Worm (Caenorhabditis elegans) whole organism, L2 larva: ENCODE data around the gene T12D8.5.

Experiments used
- C34F6.9 ChIP-seq: fragments of 150-350 bp; optimal IDR thresholded peaks from 2 replicates; lab custom pipeline; 2014; ENCODE audit warnings: missing biosample characterization, missing genetic modification characterization
- F13H6.1 ChIP-seq: sonication (generic microtip); optimal IDR thresholded peaks from 2 replicates; lab custom pipeline; 2016; ENCODE audit warnings: missing genetic modification characterization, missing compliant biosample characterization
- Y55F3AM.14 ChIP-seq: fragments of 200-800 bp; sonication (Bioruptor generic); optimal IDR thresholded peaks from 2 replicates; lab custom pipeline; 2018; ENCODE audit warnings: mild to moderate bottlenecking, missing genetic modification characterization, missing compliant biosample characterization
- alr-1 ChIP-seq: fragments of 150-350 bp; optimal IDR thresholded peaks from 2 replicates; lab custom pipeline; 2014; ENCODE audit warnings: missing biosample characterization, missing genetic modification characterization
- aly-2 ChIP-seq: fragments of 150-350 bp; optimal IDR thresholded peaks from 2 replicates; lab custom pipeline; 2014; ENCODE audit warnings: missing biosample characterization, missing genetic modification characterization
- ama-1 ChIP-seq: fragments of 150-350 bp; optimal IDR thresholded peaks from 2 replicates; lab custom pipeline; 2018; ENCODE audit warnings: inconsistent platforms
- ceh-16 ChIP-seq: fragments of 150-350 bp; optimal IDR thresholded peaks from 2 replicates; lab custom pipeline; 2014; ENCODE audit warnings: missing biosample characterization, missing genetic modification characterization
- ceh-82 ChIP-seq: fragments of 150-350 bp; optimal IDR thresholded peaks from 2 replicates; lab custom pipeline; 2014; ENCODE audit warnings: missing biosample characterization, missing genetic modification characterization
- crh-2 ChIP-seq: sonication (generic microtip); optimal IDR thresholded peaks from 2 replicates; lab custom pipeline; 2017; ENCODE audit warnings: missing biosample characterization, missing genetic modification characterization
- dmd-4 ChIP-seq: sonication (generic microtip); optimal IDR thresholded peaks from 2 replicates; lab custom pipeline; 2017; ENCODE audit warnings: missing biosample characterization, missing genetic modification characterization
- egl-27 ChIP-seq: sonication (generic microtip); optimal IDR thresholded peaks from 3 replicates; lab custom pipeline; 2017; ENCODE audit warnings: missing biosample characterization, missing genetic modification reagents, missing genetic modification characterization
- elt-1 ChIP-seq: fragments of 150-350 bp; optimal IDR thresholded peaks from 2 replicates; lab custom pipeline; 2014; ENCODE audit warnings: missing biosample characterization, missing genetic modification characterization
- fos-1 ChIP-seq: fragments of 150-350 bp; optimal IDR thresholded peaks from 2 replicates; lab custom pipeline; 2014; ENCODE audit warnings: missing biosample characterization, missing genetic modification characterization
- gmeb-1 ChIP-seq: fragments of 150-350 bp; optimal IDR thresholded peaks from 2 replicates; lab custom pipeline; 2014; ENCODE audit warnings: missing biosample characterization, missing genetic modification characterization
- lin-11 ChIP-seq: fragments of 150-350 bp; sonication (generic microtip); optimal IDR thresholded peaks from 2 replicates; lab custom pipeline; 2014; ENCODE audit warnings: missing biosample characterization, missing genetic modification characterization, inconsistent platforms, mixed read lengths
- lin-39 ChIP-seq: fragments of 150-350 bp; optimal IDR thresholded peaks from 2 replicates; lab custom pipeline; 2014; ENCODE audit warnings: missing biosample characterization, missing genetic modification reagents, missing genetic modification characterization
- mab-5 ChIP-seq: fragments of 150-350 bp; optimal IDR thresholded peaks from 2 replicates; lab custom pipeline; 2014; ENCODE audit warnings: missing biosample characterization, missing genetic modification characterization
- mbf-1 ChIP-seq: sonication (generic microtip); optimal IDR thresholded peaks from 2 replicates; lab custom pipeline; 2017; ENCODE audit warnings: missing biosample characterization, missing genetic modification characterization
- nhr-11 ChIP-seq: fragments of 150-350 bp; optimal IDR thresholded peaks from 2 replicates; lab custom pipeline; 2014; ENCODE audit warnings: missing biosample characterization, missing genetic modification characterization
- nhr-12 ChIP-seq: fragments of 150-350 bp; optimal IDR thresholded peaks from 2 replicates; lab custom pipeline; 2014; ENCODE audit warnings: missing biosample characterization, missing genetic modification characterization
- nhr-129 ChIP-seq: fragments of 150-350 bp; optimal IDR thresholded peaks from 2 replicates; lab custom pipeline; 2014; ENCODE audit warnings: missing biosample characterization, missing genetic modification characterization
- nhr-21 ChIP-seq: fragments of 150-350 bp; optimal IDR thresholded peaks from 2 replicates; lab custom pipeline; 2014; ENCODE audit warnings: missing biosample characterization, missing genetic modification characterization
- nhr-23 ChIP-seq: fragments of 150-350 bp; optimal IDR thresholded peaks from 2 replicates; lab custom pipeline; 2014; ENCODE audit warnings: missing biosample characterization, missing genetic modification reagents, missing genetic modification characterization
- nhr-237 ChIP-seq: fragments of 150-350 bp; optimal IDR thresholded peaks from 2 replicates; lab custom pipeline; 2014; ENCODE audit warnings: missing biosample characterization, missing genetic modification characterization
- nhr-25 ChIP-seq: fragments of 150-350 bp; sonication (generic microtip); optimal IDR thresholded peaks from 3 replicates; lab custom pipeline; 2014; ENCODE audit warnings: missing biosample characterization, missing genetic modification characterization
- nhr-6 ChIP-seq: fragments of 150-350 bp; optimal IDR thresholded peaks from 2 replicates; lab custom pipeline; 2014; ENCODE audit warnings: missing biosample characterization, missing genetic modification characterization
- skn-1 ChIP-seq: sonication (generic microtip); optimal IDR thresholded peaks from 2 replicates; lab custom pipeline; 2017; ENCODE audit warnings: missing biosample characterization, missing genetic modification characterization
- sma-9 ChIP-seq, 2 experiments: fragments of 150-350 bp in 1 of 2; sonication (generic microtip) in 1 of 2; optimal IDR thresholded peaks; 2 replicates each; lab custom pipeline; 2014 to 2016; ENCODE audit warnings: missing genetic modification characterization in 2 of 2, mild to moderate bottlenecking in 1 of 2, missing biosample characterization in 1 of 2, missing compliant biosample characterization in 1 of 2, missing genetic modification reagents in 1 of 2, moderate library complexity in 1 of 2
- snpc-4 ChIP-seq: fragments of 150-350 bp; optimal IDR thresholded peaks from 2 replicates; lab custom pipeline; 2014; ENCODE audit warnings: missing biosample characterization, missing genetic modification characterization
- unc-62 ChIP-seq: fragments of 150-350 bp; optimal IDR thresholded peaks from 2 replicates; lab custom pipeline; 2014; ENCODE audit warnings: missing biosample characterization, missing genetic modification reagents, missing genetic modification characterization
- zag-1 ChIP-seq: fragments of 150-350 bp; optimal IDR thresholded peaks from 2 replicates; lab custom pipeline; 2014; ENCODE audit warnings: missing biosample characterization, missing genetic modification characterization
- ztf-1 ChIP-seq: fragments of 200-800 bp; sonication (Bioruptor generic); conservative IDR thresholded peaks from 2 replicates; pipeline ENCODE4 v1.3.6; 2022; ENCODE audit warnings: missing genetic modification characterization, missing compliant biosample characterization
- ztf-11 ChIP-seq: sonication (generic microtip); optimal IDR thresholded peaks from 2 replicates; lab custom pipeline; 2017; ENCODE audit warnings: missing biosample characterization, missing genetic modification characterization
- ztf-4 ChIP-seq: fragments of 150-350 bp; optimal IDR thresholded peaks from 2 replicates; lab custom pipeline; 2014; ENCODE audit warnings: missing biosample characterization, missing genetic modification characterization

T12D8.5 gene

ce11 chrIII:13659028-13659427, 32.4 kb upstream of the T12D8.5 start:
- peak; percentile 27 for TF ChIP-seq ceh-16 (tag; lab: Kevin White, UChicago)
- TF ChIP-seq elt-1 (tag; lab: Kevin White, UChicago): peak; percentile 4
- no peak for TF ChIP-seq nhr-12 (tag; lab: Kevin White, UChicago)
- no peak for TF ChIP-seq dmd-4

DNA sequence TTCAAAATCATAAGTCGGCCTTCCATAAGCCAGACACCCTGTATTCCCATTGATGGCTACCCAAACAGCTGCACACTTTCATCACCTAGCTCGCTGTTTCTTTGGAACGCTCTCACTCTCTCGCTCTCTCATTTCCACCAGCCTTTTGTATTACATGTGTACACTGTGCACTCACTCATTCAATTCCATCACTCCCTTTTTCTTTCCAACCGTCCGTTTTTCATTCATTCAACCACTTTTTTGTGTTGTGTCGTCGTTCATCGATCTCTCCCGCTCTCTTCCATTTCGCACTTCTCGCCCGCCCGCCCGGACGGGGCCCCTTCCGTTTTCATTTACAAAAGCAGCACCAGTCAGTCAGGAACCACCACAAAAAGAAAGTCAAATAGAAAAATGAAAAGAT, 31.4 kb upstream of the T12D8.5 start:
- no peak for TF ChIP-seq skn-1
- TF ChIP-seq lin-39 (tag; lab: Kevin White, UChicago): no peak
- TF ChIP-seq nhr-21: no peak
- no peak for TF ChIP-seq F13H6.1
- peak; percentile 76 for TF ChIP-seq fos-1 (tag; lab: Kevin White, UChicago)
- peak; percentile 24 for TF ChIP-seq nhr-129 (tag; lab: Kevin White, UChicago)
- TF ChIP-seq nhr-25 (tag; lab: Kevin White, UChicago): no peak
- TF ChIP-seq, all 48 proteins: peak for 2

DNA sequence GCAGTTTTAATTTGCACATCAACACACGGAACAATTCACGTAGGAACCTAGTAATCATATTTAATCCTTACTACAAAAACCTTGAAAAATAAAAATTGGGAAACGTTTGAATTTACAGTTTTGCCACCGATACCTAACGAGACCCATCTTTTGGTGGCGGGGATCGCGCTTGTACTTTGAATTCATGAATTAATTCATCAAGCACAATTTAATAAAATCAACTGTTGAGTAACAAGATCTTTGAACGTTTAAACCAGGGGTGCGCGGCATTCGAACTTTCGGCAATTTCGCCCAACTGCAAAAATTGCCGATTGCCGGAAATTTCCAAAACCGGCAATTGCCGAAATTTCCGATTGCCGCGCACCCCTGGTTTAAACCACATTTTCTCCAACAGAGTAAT, 30.1 kb upstream of the T12D8.5 start:
- TF ChIP-seq aly-2: no peak
- no peak for TF ChIP-seq lin-39 (tag; lab: Kevin White, UChicago)
- no peak for TF ChIP-seq F13H6.1
- TF ChIP-seq mbf-1 (tag; lab: Kevin White, UChicago): no peak
- TF ChIP-seq elt-1 (tag; lab: Kevin White, UChicago): no peak
- TF ChIP-seq nhr-21: no peak
- TF ChIP-seq sma-9 (GFP tag; optimal IDR thresholded peaks at IDR 0.05; lab: Kevin White, UChicago): no peak
- no peak for TF ChIP-seq sma-9 (tag; optimal IDR thresholded peaks at IDR 0.05; lab: Kevin White, UChicago)
- no peak for TF ChIP-seq mab-5 (tag; lab: Kevin White, UChicago)
- TF ChIP-seq nhr-129 (tag; lab: Kevin White, UChicago): no peak
- TF ChIP-seq nhr-23: no peak
- TF ChIP-seq alr-1 (tag; lab: Kevin White, UChicago): no peak
- TF ChIP-seq ztf-1: no peak

- no peak for TF ChIP-seq nhr-237
- no peak for TF ChIP-seq ztf-4
- TF ChIP-seq zag-1 (tag; lab: Kevin White, UChicago): no peak
- no peak for TF ChIP-seq dmd-4
- no peak for TF ChIP-seq nhr-25 (tag; lab: Kevin White, UChicago)
- TF ChIP-seq ceh-82: no peak
- no peak for TF ChIP-seq gmeb-1 (tag; lab: Kevin White, UChicago)
- TF ChIP-seq nhr-21: no peak
- no peak for TF ChIP-seq ztf-1
- TF ChIP-seq aly-2: no peak
- TF ChIP-seq ztf-11 (tag; lab: Kevin White, UChicago): no peak
- no peak for TF ChIP-seq lin-11
- TF ChIP-seq nhr-12 (tag; lab: Kevin White, UChicago): no peak
Observed at ce11 chrIII:13654950-13655349, 28.4 kb upstream of the T12D8.5 start.

ce11 chrIII:13652708-13653107, 26.1 kb upstream of the T12D8.5 start:
- TF ChIP-seq mab-5 (tag; lab: Kevin White, UChicago) (no peak), Y55F3AM.14 (GFP tag; lab: Kevin White, UChicago) (no peak), unc-62 (GFP tag; lab: Kevin White, UChicago) (no peak), ama-1 (no peak), lin-39 (tag; lab: Kevin White, UChicago) (no peak), snpc-4 (tag; lab: Kevin White, UChicago) (no peak), ztf-1 (no peak), nhr-25 (tag; lab: Kevin White, UChicago) (no peak), gmeb-1 (tag; lab: Kevin White, UChicago) (no peak), ceh-82 (no peak), nhr-11 (tag; lab: Kevin White, UChicago) (no peak), crh-2 (tag; lab: Kevin White, UChicago) (no peak), C34F6.9 (no peak), ztf-4 (no peak)
- TF ChIP-seq, all 48 proteins: peak for 0

- TF ChIP-seq ceh-16 (tag; lab: Kevin White, UChicago) (no peak), fos-1 (tag; lab: Kevin White, UChicago) (no peak), egl-27 (tag; lab: Kevin White, UChicago) (no peak), ztf-11 (tag; lab: Kevin White, UChicago) (no peak), ceh-82 (no peak), nhr-6 (no peak), alr-1 (tag; lab: Kevin White, UChicago) (no peak), ztf-4 (no peak)
Observed at ce11 chrIII:13652010-13652409, 25.4 kb upstream of the T12D8.5 start.
